Fruit fly (Drosophila melanogaster): ENCODE measurements around the gene CG33673.
A peak's percentile ranks its signal among the peaks of the same experiment; 100 is the strongest.

Gene CG33673

DNA sequence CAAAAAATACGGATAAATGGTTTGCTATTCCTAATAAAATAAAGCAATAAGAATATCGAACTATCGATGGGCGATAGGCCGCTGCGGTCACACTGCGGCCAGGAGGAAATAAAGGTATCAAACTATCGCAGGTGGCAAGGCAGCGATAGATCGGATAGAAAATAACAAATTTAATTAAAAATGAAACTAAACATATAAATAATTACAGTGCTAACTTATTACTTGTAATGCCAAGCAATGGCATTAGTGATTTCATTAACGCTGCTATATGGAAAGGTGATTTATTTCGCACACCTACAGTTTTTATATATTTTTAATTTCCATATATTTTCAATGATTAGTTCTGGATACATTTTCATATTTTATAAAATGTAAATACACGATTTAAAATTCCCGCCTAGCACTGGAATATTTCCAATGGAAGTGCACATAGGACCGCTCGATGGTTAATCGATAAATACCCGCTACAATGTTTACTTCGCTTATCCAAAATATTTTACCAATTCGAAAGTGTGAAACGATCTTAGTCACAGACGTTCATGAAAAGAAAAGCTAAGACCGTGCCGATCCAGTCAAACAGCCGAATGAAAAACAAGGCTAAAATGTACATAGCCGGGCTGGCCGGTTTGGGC, 34.3 kb upstream of the CG33673 start, which contains the start of the genes CG15356 and CG15362 (continued):
- TF ChIP-seq CG6813 (GFP tag; optimal IDR thresholded peaks at IDR 0.05) (no peak), fd96Cb (tag; optimal IDR thresholded peaks at IDR 0.05) (no peak), CG1832 (GFP tag; optimal IDR thresholded peaks at IDR 0.05) (no peak), CG10979 (tag; optimal IDR thresholded peaks at IDR 0.05) (peak; percentile 17), cg (GFP tag; optimal IDR thresholded peaks at IDR 0.05) (no peak), Dref (GFP tag; IDR thresholded peaks at IDR 0.05) (peak; percentile 90), CG12659 (GFP tag; optimal IDR thresholded peaks at IDR 0.05) (peak; percentile 83), ro (GFP tag; IDR thresholded peaks at IDR 0.05) (no peak), Six4 (GFP tag; optimal IDR thresholded peaks at IDR 0.05) (no peak), CG10321 (GFP tag; IDR thresholded peaks at IDR 0.05) (no peak), CG6654 (GFP tag; optimal IDR thresholded peaks at IDR 0.05) (no peak), CG11093 (GFP tag; IDR thresholded peaks at IDR 0.05) (no peak), CG10565 (GFP tag; optimal IDR thresholded peaks at IDR 0.05) (no peak), CG10462 (GFP tag; optimal IDR thresholded peaks at IDR 0.05) (peak; percentile 14), cwo (GFP tag; optimal IDR thresholded peaks at IDR 0.05) (no peak), CG5180 (GFP tag; optimal IDR thresholded peaks at IDR 0.05) (no peak), CG8944 (GFP tag; optimal IDR thresholded peaks at IDR 0.05) (no peak), z (GFP tag; IDR thresholded peaks at IDR 0.05) (no peak), Nf-YA (GFP tag; IDR thresholded peaks at IDR 0.05) (no peak), caup (GFP tag; optimal IDR thresholded peaks at IDR 0.05; ENCODE audit: severe bottlenecking) (no peak), usp (GFP tag; optimal IDR thresholded peaks at IDR 0.05) (no peak), CG6791 (GFP tag; IDR thresholded peaks at IDR 0.05; ENCODE audit: partially characterized antibody) (peak; percentile 99), Mrtf (GFP tag; IDR thresholded peaks at IDR 0.05) (no peak), CG17385 (GFP tag; optimal IDR thresholded peaks at IDR 0.05) (no peak), CG33213 (GFP tag; optimal IDR thresholded peaks at IDR 0.05) (no peak), CG7839 (tag; optimal IDR thresholded peaks at IDR 0.05) (no peak), CG43689 (GFP tag; IDR thresholded peaks at IDR 0.05) (no peak), CG14860 (GFP tag; IDR thresholded peaks at IDR 0.05; ENCODE audit: partially characterized antibody) (peak; percentile 98), esg (GFP tag; conservative IDR thresholded peaks at IDR 0.05) (no peak), CG17359 (tag; optimal IDR thresholded peaks at IDR 0.05) (peak; percentile 25), CG32767 (GFP tag; IDR thresholded peaks at IDR 0.05) (no peak), pb (GFP tag; optimal IDR thresholded peaks at IDR 0.05) (no peak), tx (GFP tag; optimal IDR thresholded peaks at IDR 0.05) (no peak), dm (GFP tag; optimal IDR thresholded peaks at IDR 0.05) (no peak), CG3838 (GFP tag; optimal IDR thresholded peaks at IDR 0.05) (no peak), scrt (GFP tag; optimal IDR thresholded peaks at IDR 0.05) (no peak), Taf1 (GFP tag; IDR thresholded peaks at IDR 0.05) (no peak), CG10267 (tag; optimal IDR thresholded peaks at IDR 0.05) (peak; percentile 53), CG12299 (tag; optimal IDR thresholded peaks at IDR 0.05) (no peak), Hand (GFP tag; optimal IDR thresholded peaks at IDR 0.05) (no peak), Poxn (GFP tag; IDR thresholded peaks at IDR 0.05) (no peak), HLH3B (GFP tag; IDR thresholded peaks at IDR 0.05) (no peak), sisA (GFP tag; IDR thresholded peaks at IDR 0.05) (no peak; the same call in 1 of the 2 replicates), sim (GFP tag; IDR thresholded peaks at IDR 0.05) (no peak), slbo (GFP tag; IDR thresholded peaks at IDR 0.05) (peak; percentile 63), Med (GFP tag) (peak; percentile 85), hkb (optimal IDR thresholded peaks at IDR 0.05) (no peak), hkb (GFP tag; IDR thresholded peaks at IDR 0.05) (no peak), wor (GFP tag; IDR thresholded peaks at IDR 0.05) (no peak), CG6175 (GFP tag; IDR thresholded peaks at IDR 0.05) (no peak), MESR4 (GFP tag; optimal IDR thresholded peaks at IDR 0.05) (no peak)
